Fruit fly (Drosophila melanogaster) whole organism, adult: Measurements from ENCODE around the gene CG4629.
A peak's percentile ranks its signal among the peaks of the same experiment; 100 is the strongest.

Source experiments
- CG11617 ChIP-seq: fragments of 200-800 bp; sonication (Bioruptor generic); optimal IDR thresholded peaks from 2 replicates; lab custom pipeline; 2017; ENCODE audit warnings: mild to moderate bottlenecking, missing biosample characterization, missing genetic modification reagents, missing genetic modification characterization
- CG12768 ChIP-seq: fragments of 200-800 bp; sonication (Bioruptor generic); optimal IDR thresholded peaks from 2 replicates; lab custom pipeline; 2017; ENCODE audit warnings: missing biosample characterization, missing genetic modification characterization, mild to moderate bottlenecking, moderate library complexity, missing genetic modification reagents
- CG14711 ChIP-seq: fragments of 200-800 bp; sonication (Bioruptor generic); optimal IDR thresholded peaks from 2 replicates; lab custom pipeline; 2018; ENCODE audit warnings: missing biosample characterization, mild to moderate bottlenecking, missing genetic modification characterization, moderate library complexity
- CG1620 ChIP-seq: fragments of 200-800 bp; sonication (Bioruptor generic); optimal IDR thresholded peaks from 2 replicates; lab custom pipeline; 2016; ENCODE audit warnings: missing biosample characterization, missing genetic modification characterization
- CG33017 ChIP-seq: fragments of 200-800 bp; sonication (Bioruptor generic); optimal IDR thresholded peaks from 2 replicates; lab custom pipeline; 2018; ENCODE audit warnings: missing biosample characterization, mild to moderate bottlenecking, missing genetic modification characterization, moderate library complexity
- CG5204 ChIP-seq: fragments of 200-800 bp; sonication (Bioruptor generic); optimal IDR thresholded peaks from 2 replicates; lab custom pipeline; 2016; ENCODE audit warnings: missing biosample characterization, missing genetic modification characterization
- CG7045 ChIP-seq: fragments of 200-800 bp; sonication (Bioruptor generic); optimal IDR thresholded peaks from 2 replicates; lab custom pipeline; 2017; ENCODE audit warnings: missing biosample characterization, mild to moderate bottlenecking, missing genetic modification characterization
- CG7101 ChIP-seq: fragments of 200-800 bp; sonication (Bioruptor generic); optimal IDR thresholded peaks from 2 replicates; lab custom pipeline; 2018; ENCODE audit warnings: missing biosample characterization, mild to moderate bottlenecking, missing genetic modification characterization, moderate library complexity
- Clk ChIP-seq: fragments of 200-800 bp; sonication (Bioruptor generic); optimal IDR thresholded peaks from 2 replicates; lab custom pipeline; 2017; ENCODE audit warnings: missing biosample characterization, missing genetic modification characterization
- Crg-1 ChIP-seq: fragments of 200-800 bp; sonication (Bioruptor generic); optimal IDR thresholded peaks from 2 replicates; lab custom pipeline; 2016; ENCODE audit warnings: missing biosample characterization, missing genetic modification characterization
- Hr96 ChIP-seq: fragments of 200-800 bp; sonication (Bioruptor generic); optimal IDR thresholded peaks from 2 replicates; lab custom pipeline; 2016; ENCODE audit warnings: missing biosample characterization, missing genetic modification characterization
- Mnt ChIP-seq: fragments of 200-800 bp; sonication (Bioruptor generic); optimal IDR thresholded peaks from 2 replicates; lab custom pipeline; 2016; ENCODE audit warnings: missing biosample characterization, mild to moderate bottlenecking, missing genetic modification characterization
- bab1 ChIP-seq: fragments of 200-800 bp; sonication (Bioruptor generic); optimal IDR thresholded peaks from 3 replicates; lab custom pipeline; 2019; ENCODE audit warnings: missing biosample characterization, mild to moderate bottlenecking, missing genetic modification characterization, moderate library complexity
- cic ChIP-seq: fragments of 200-800 bp; sonication (Bioruptor generic); optimal IDR thresholded peaks from 2 replicates; lab custom pipeline; 2017; ENCODE audit warnings: missing biosample characterization, mild to moderate bottlenecking, missing genetic modification characterization, moderate library complexity
- cnc ChIP-seq, 2 experiments: fragments of >200 bp; optimal IDR thresholded peaks; 2 replicates each; lab custom pipeline; 2017
- kay ChIP-seq: fragments of 200-800 bp; sonication (Bioruptor generic); peaks from one replicate; lab custom pipeline; 2016; ENCODE audit warnings: missing biosample characterization, missing genetic modification characterization, borderline replicate concordance
- ovo ChIP-seq: fragments of 200-800 bp; sonication (Bioruptor generic); optimal IDR thresholded peaks from 2 replicates; lab custom pipeline; 2016; ENCODE audit warnings: missing biosample characterization, missing genetic modification characterization
- pad ChIP-seq: fragments of 200-800 bp; sonication (Bioruptor generic); optimal IDR thresholded peaks from 3 replicates; lab custom pipeline; 2017; ENCODE audit warnings: missing biosample characterization, missing genetic modification characterization, mild to moderate bottlenecking, moderate library complexity, missing genetic modification reagents
- tj ChIP-seq: fragments of 200-800 bp; sonication (Bioruptor generic); optimal IDR thresholded peaks from 3 replicates; lab custom pipeline; 2017; ENCODE audit warnings: missing biosample characterization, mild to moderate bottlenecking, missing genetic modification characterization, moderate library complexity
- toe ChIP-seq: fragments of 200-800 bp; sonication (Bioruptor generic); optimal IDR thresholded peaks from 2 replicates; lab custom pipeline; 2016; ENCODE audit warnings: missing biosample characterization, missing genetic modification characterization

Gene CG4629

DNA sequence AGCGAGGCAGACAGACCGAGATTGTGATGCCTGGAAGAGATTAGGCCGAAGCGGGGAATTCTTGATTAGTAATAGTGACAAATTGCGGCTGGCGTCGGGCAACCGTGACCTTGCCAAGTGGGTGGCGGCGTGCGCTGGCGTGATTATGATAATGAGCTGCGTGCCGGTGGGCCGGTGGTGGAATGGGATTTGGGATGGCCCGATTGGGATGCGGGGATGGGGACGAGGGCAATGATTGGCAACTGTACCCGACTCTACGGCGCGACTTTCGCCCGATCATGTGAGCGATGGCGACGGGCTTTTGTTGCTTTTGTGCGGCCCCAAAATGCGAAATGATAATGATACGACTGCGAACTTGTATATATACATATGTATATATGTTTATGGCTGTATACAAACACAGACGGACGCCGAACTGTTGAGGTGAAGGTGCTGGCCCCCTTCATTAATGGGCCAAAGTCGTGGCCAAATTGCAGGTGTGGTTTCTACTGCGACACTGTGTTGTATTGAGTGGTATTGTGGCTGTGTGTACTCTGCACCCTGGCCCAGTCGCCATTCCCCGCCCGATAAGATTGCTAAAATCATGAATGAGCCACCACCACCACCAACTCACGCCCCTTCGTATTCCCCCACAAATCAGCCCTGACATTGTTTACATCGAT is 14.5 kb upstream of the CG4629 start:
- TF ChIP-seq kay (GFP tag; lab: Kevin White, UChicago) (peak; percentile 97), CG1620 (GFP tag; lab: Kevin White, UChicago) (no peak), cnc (optimal IDR thresholded peaks at IDR 0.05; lab: Kevin White, UChicago) (no peak), CG7045 (GFP tag; lab: Kevin White, UChicago) (peak; percentile 26), CG7101 (tag; lab: Kevin White, UChicago) (no peak), CG5204 (GFP tag; lab: Kevin White, UChicago) (no peak), CG11617 (GFP tag; lab: Kevin White, UChicago) (no peak), tj (GFP tag; lab: Kevin White, UChicago) (no peak), CG14711 (no peak), Mnt (GFP tag; lab: Kevin White, UChicago) (peak; percentile 57), Crg-1 (GFP tag; lab: Kevin White, UChicago) (no peak), Clk (GFP tag; lab: Kevin White, UChicago) (no peak), toe (GFP tag; lab: Kevin White, UChicago) (peak; percentile 26), pad (GFP tag; lab: Kevin White, UChicago) (no peak), ovo (GFP tag; lab: Kevin White, UChicago) (no peak), CG12768 (GFP tag; lab: Kevin White, UChicago) (peak; percentile 82), cic (GFP tag; lab: Kevin White, UChicago) (peak; percentile 99), Hr96 (GFP tag; lab: Kevin White, UChicago) (peak; percentile 34), CG33017 (peak; percentile 18), bab1 (no peak)

DNA sequence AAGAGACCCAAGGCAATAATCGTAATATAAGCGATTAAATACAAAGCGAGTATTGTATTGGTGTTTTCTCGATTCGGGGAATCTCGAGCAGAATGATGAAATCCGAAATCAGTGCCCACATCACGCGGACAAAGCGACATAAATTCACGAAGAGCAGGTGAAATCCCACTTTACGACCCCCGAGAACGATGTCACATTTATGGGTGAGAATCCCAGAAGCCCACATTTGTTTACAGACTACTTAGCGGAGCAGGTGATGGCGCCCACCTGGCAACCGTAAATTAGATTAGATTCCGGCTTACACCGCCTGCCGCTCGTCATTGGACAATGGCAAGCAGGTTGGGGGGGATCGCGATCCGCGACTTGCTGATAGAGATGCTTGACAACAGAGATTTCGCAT is 11.9 kb upstream of the CG4629 start:
- peak; percentile 1 for TF ChIP-seq ovo (GFP tag; lab: Kevin White, UChicago)
- TF ChIP-seq Clk (GFP tag; lab: Kevin White, UChicago) = peak; percentile 49
- peak; percentile 6 for TF ChIP-seq CG12768 (GFP tag; lab: Kevin White, UChicago)
- TF ChIP-seq cic (GFP tag; lab: Kevin White, UChicago) = peak; percentile 45
- peak; percentile 8 for TF ChIP-seq tj (GFP tag; lab: Kevin White, UChicago)
- peak; percentile 9 for TF ChIP-seq CG33017
- no peak for TF ChIP-seq CG1620 (GFP tag; lab: Kevin White, UChicago)
- no peak for TF ChIP-seq CG7101 (tag; lab: Kevin White, UChicago)
- peak; percentile 2 for TF ChIP-seq Mnt (GFP tag; lab: Kevin White, UChicago)

DNA sequence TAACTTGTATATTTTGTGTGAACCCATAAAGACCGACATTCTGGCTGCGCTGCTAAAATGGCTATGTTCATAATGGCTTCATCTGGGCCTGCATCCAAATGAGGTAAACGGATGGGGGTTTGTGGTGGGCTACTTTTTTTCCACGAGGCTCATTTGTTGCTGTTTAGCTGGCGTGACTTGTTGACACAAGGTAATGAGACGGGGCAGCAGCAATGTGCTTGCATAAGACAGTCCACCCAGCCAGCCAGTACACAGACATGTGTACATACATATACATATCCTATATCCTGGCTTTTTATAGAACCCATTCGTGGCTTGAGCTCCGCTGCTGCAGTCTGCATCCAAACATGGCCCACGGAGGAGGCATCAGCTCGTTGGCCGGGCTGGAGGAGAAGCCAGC is 10.3 kb upstream of the CG4629 start, which contains the start of gene CG14340:
Gene CG14340, plus strand, starts transcription at position 301 of the 400 bp plus-strand sequence.
- TF ChIP-seq Mnt (GFP tag; lab: Kevin White, UChicago) = no peak
- TF ChIP-seq CG7045 (GFP tag; lab: Kevin White, UChicago) = no peak
- no peak for TF ChIP-seq tj (GFP tag; lab: Kevin White, UChicago)

DNA sequence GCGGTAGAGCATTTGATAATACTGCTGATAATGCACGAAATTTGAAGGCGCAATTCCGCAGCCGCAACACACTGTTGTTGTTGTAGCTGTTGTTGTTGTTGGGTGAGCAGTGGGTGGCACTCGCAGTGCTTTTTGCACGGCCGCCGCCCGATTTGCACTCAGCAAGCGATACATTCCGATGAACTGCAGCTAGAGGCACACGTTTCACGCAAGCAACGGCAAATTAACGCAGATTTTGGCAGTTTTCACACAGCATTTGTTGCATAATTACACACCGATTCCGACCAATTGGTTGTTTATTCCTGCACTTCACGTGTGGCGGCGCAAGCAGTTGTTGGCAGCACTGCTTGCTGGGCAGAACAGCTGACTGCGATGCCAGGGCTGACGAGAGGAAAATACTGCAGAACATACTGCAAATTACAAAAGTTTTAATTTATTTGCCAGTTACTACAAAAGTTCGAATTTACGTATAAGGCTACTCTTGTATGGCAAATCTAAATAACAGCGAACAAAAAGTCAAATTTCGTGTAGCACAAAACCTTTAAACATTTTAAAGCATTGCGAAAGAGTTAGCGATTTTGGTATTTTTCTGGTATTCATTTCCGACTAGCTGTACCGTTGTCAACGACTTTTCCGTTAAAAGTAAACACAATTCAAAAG is 5.9 kb upstream of the CG4629 start, which contains the start of the genes PolrMT and CG14339:
Gene PolrMT, minus strand, starts transcription at position 345 of the 660 bp plus-strand sequence.
Gene CG14339, plus strand, starts transcription at position 512 of the 660 bp plus-strand sequence.
- TF ChIP-seq Clk (GFP tag; lab: Kevin White, UChicago) = no peak
- TF ChIP-seq cic (GFP tag; lab: Kevin White, UChicago) = peak; percentile 42
- peak; percentile 94 for TF ChIP-seq tj (GFP tag; lab: Kevin White, UChicago)
- TF ChIP-seq kay (GFP tag; lab: Kevin White, UChicago) = no peak
- no peak for TF ChIP-seq Hr96 (GFP tag; lab: Kevin White, UChicago)
- TF ChIP-seq CG12768 (GFP tag; lab: Kevin White, UChicago) = peak; percentile 21
- TF ChIP-seq Crg-1 (GFP tag; lab: Kevin White, UChicago) = peak; percentile 45
- TF ChIP-seq CG33017 = peak; percentile 9
- peak; percentile 97 for TF ChIP-seq Mnt (GFP tag; lab: Kevin White, UChicago)
- peak; percentile 45 for TF ChIP-seq bab1
- TF ChIP-seq CG11617 (GFP tag; lab: Kevin White, UChicago) = peak; percentile 45
- TF ChIP-seq ovo (GFP tag; lab: Kevin White, UChicago) = peak; percentile 1
- no peak for TF ChIP-seq CG5204 (GFP tag; lab: Kevin White, UChicago)
- no peak for TF ChIP-seq CG7045 (GFP tag; lab: Kevin White, UChicago)

DNA sequence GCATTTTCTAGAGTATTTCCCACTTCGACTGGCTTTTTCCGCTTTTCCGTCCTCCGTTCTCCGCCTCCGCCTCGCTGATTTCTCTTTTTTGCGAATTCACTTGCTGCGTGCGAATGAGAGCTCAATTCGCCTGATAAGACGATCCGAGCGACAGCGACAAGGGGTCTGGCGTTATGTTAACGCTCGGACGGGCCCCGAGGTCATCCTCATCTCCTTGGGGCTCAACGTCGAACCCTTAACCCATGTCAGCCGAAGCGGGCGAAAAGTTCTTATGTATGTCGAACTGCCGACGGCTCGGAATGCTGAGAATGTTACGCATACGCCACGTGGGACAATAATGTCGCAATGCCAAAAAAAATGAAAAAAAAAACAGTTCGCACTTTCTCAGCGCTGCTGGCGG is 6.9 kb downstream of the CG4629 start:
- TF ChIP-seq cic (GFP tag; lab: Kevin White, UChicago) = no peak
- no peak for TF ChIP-seq tj (GFP tag; lab: Kevin White, UChicago)
- no peak for TF ChIP-seq CG7045 (GFP tag; lab: Kevin White, UChicago)
- TF ChIP-seq CG14711 = no peak
- no peak for TF ChIP-seq CG5204 (GFP tag; lab: Kevin White, UChicago)
- TF ChIP-seq CG33017 = no peak
- no peak for TF ChIP-seq ovo (GFP tag; lab: Kevin White, UChicago)
- TF ChIP-seq Clk (GFP tag; lab: Kevin White, UChicago) = no peak
- no peak for TF ChIP-seq CG1620 (GFP tag; lab: Kevin White, UChicago)
- TF ChIP-seq toe (GFP tag; lab: Kevin White, UChicago) = no peak
- no peak for TF ChIP-seq Crg-1 (GFP tag; lab: Kevin White, UChicago)
- no peak for TF ChIP-seq CG11617 (GFP tag; lab: Kevin White, UChicago)
- TF ChIP-seq kay (GFP tag; lab: Kevin White, UChicago) = no peak
- TF ChIP-seq CG7101 (tag; lab: Kevin White, UChicago) = no peak
- TF ChIP-seq cnc (optimal IDR thresholded peaks at IDR 0.05; lab: Kevin White, UChicago) = no peak
- TF ChIP-seq Mnt (GFP tag; lab: Kevin White, UChicago) = no peak
- TF ChIP-seq Hr96 (GFP tag; lab: Kevin White, UChicago) = no peak
- no peak for TF ChIP-seq bab1
